Worm (Caenorhabditis elegans) whole organism, L4/young adult: ENCODE data around the gene fil-2.

Source experiments
- W03F9.2 ChIP-seq: fragments of 150-350 bp; optimal IDR thresholded peaks from 2 replicates; lab custom pipeline; 2014; ENCODE audit warnings: missing biosample characterization, missing genetic modification characterization
- dao-5 ChIP-seq: sonication (generic microtip); optimal IDR thresholded peaks from 2 replicates; lab custom pipeline; 2016; ENCODE audit warnings: missing genotype, missing genetic modification characterization, moderate library complexity, missing compliant biosample characterization
- him-1 ChIP-seq: sonication (generic microtip); optimal IDR thresholded peaks from 2 replicates; lab custom pipeline; 2016; ENCODE audit warnings: missing genotype, missing genetic modification reagents, missing genetic modification characterization, missing compliant biosample characterization

fil-2 gene

ce11 chrV:6321280-6321679, 42.4 kb downstream of the fil-2 start:
- no peak for TF ChIP-seq W03F9.2 (tag; lab: Kevin White, UChicago)
- no peak for TF ChIP-seq dao-5 (tag; lab: Kevin White, UChicago)
- TF ChIP-seq him-1: no peak

ce11 chrV:6321733-6322198, 42.9 kb downstream of the fil-2 start, which contains the start of gene T28C12.15:
TSS of gene T28C12.15 (minus strand) at chrV:6321783.
- no peak for TF ChIP-seq dao-5 (tag; lab: Kevin White, UChicago)
- TF ChIP-seq him-1: no peak
- no peak for TF ChIP-seq W03F9.2 (tag; lab: Kevin White, UChicago)

- TF ChIP-seq dao-5 (tag; lab: Kevin White, UChicago): no peak
- TF ChIP-seq W03F9.2 (tag; lab: Kevin White, UChicago): no peak
- TF ChIP-seq him-1: no peak
These were observed 44.0 kb downstream of the fil-2 start for ce11 chrV:6322749-6323367.

- TF ChIP-seq W03F9.2 (tag; lab: Kevin White, UChicago): no peak
- no peak for TF ChIP-seq him-1
These were observed 44.8 kb downstream of the fil-2 start for ce11 chrV:6323602-6324001.

ce11 chrV:6326394-6326793, 47.6 kb downstream of the fil-2 start:
- TF ChIP-seq W03F9.2 (tag; lab: Kevin White, UChicago) (no peak), him-1 (no peak), dao-5 (tag; lab: Kevin White, UChicago) (no peak)

ce11 chrV:6326980-6327379, 48.1 kb downstream of the fil-2 start, which contains the start of gene fbxa-202:
TSS of gene fbxa-202 (plus strand) at chrV:6327280.
- TF ChIP-seq him-1: no peak
- no peak for TF ChIP-seq dao-5 (tag; lab: Kevin White, UChicago)
- TF ChIP-seq W03F9.2 (tag; lab: Kevin White, UChicago): no peak

ce11 chrV:6328897-6329296, 50.1 kb downstream of the fil-2 start, which contains the start of gene T28C12.2:
TSS of gene T28C12.2 (plus strand) at chrV:6329197.
- no peak for TF ChIP-seq dao-5 (tag; lab: Kevin White, UChicago)
- TF ChIP-seq him-1: no peak
- no peak for TF ChIP-seq W03F9.2 (tag; lab: Kevin White, UChicago)
